Worm (Caenorhabditis elegans): ENCODE results near the gene C13E3.1.

DNA sequence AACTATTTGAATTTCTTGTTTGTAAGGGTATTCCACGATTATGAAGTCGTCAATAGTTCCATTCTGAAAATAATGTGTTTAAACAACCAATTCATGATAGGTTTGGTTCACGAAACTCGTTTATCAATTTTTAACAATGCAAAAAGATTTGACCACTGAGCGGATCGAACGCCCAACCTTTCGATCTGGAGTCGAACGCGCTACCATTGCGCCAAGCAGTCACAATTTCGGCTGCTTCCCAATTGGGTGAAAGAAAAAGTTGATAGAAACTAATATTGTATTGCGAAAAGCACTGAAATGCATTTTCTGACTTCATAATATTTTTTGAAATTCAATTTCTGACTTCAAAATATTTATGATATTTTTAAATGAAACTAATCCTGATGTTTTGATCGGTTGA lies 52.1 kb downstream of the C13E3.1 start:
- TF ChIP-seq nhr-11 (tag; optimal IDR thresholded peaks at IDR 0.05): no peak
- no peak for TF ChIP-seq pqm-1 (tag; optimal IDR thresholded peaks at IDR 0.05)
- 0 out of 2 replicates have a peak, but pooled peaks have one; percentile 21 for TF ChIP-seq daf-19 (GFP tag; conservative IDR thresholded peaks at IDR 0.05)
- TF ChIP-seq ceh-82 (tag; optimal IDR thresholded peaks at IDR 0.05): no peak
- TF ChIP-seq ceh-32 (tag; optimal IDR thresholded peaks at IDR 0.05; ENCODE audit: poor library complexity): no peak
